Worm (Caenorhabditis elegans): Measurements from ENCODE around the gene bre-2.

DNA sequence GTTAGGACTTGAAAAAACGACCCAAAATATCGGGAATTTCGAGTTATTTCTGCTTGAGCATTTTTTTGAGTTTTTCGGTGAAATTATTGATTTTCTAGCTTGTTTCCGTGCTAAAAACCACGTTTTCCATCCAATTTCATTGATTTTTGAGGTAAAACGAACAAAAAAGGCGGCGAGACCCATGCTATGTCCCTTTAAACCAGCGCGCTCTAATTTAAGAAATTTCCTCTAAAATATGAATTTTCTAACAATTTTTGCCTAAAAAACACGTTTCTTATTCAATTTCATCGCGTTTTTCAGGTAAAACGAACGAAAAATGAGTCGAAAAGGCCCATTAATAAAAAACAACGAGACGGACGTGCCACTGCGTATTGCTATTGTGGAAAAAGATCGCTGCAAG lies 14.1 kb upstream of the bre-2 start, which contains the start of gene abce-1:
- TF ChIP-seq daf-12 (tag; optimal IDR thresholded peaks at IDR 0.05) (no peak), nfya-1 (tag; optimal IDR thresholded peaks at IDR 0.05; ENCODE audit: insufficient read depth) (no peak), elt-3 (tag; optimal IDR thresholded peaks at IDR 0.05) (no peak), ztf-11 (tag; optimal IDR thresholded peaks at IDR 0.05) (no peak), unc-62 (GFP tag; optimal IDR thresholded peaks at IDR 0.05) (no peak), nhr-28 (tag; optimal IDR thresholded peaks at IDR 0.05) (no peak), ZK546.5 (tag; optimal IDR thresholded peaks at IDR 0.05) (no peak)
